Fruit fly (Drosophila melanogaster): ENCODE measurements around the gene mesh.

Gene mesh

dm6 chr3R:31213227-31213626, 17.7 kb upstream of the mesh start, which contains the start of the genes Zwilch and CG1542 (continued):
- TF ChIP-seq bcd (GFP tag; optimal IDR thresholded peaks at IDR 0.05) (no peak), CG11456 (GFP tag; IDR thresholded peaks at IDR 0.05) (no peak), dm (GFP tag; optimal IDR thresholded peaks at IDR 0.05) (peak; percentile 96), gro (GFP tag; optimal IDR thresholded peaks at IDR 0.05) (no peak), trh (GFP tag; optimal IDR thresholded peaks at IDR 0.05) (no peak), CG8765 (GFP tag; IDR thresholded peaks at IDR 0.05) (no peak), CG14860 (GFP tag; IDR thresholded peaks at IDR 0.05; ENCODE audit: partially characterized antibody) (peak; percentile 66), al (GFP tag; IDR thresholded peaks at IDR 0.05) (no peak), CG12219 (GFP tag; optimal IDR thresholded peaks at IDR 0.05) (no peak), ftz-f1 (GFP tag; optimal IDR thresholded peaks at IDR 0.05) (peak; percentile 6), stc (GFP tag; IDR thresholded peaks at IDR 0.05) (no peak), zf30C (GFP tag; optimal IDR thresholded peaks at IDR 0.05) (no peak), Camta (GFP tag; optimal IDR thresholded peaks at IDR 0.05) (no peak), jigr1 (GFP tag; IDR thresholded peaks at IDR 0.05) (no peak), CG32532 (GFP tag; IDR thresholded peaks at IDR 0.05) (no peak), CG9437 (GFP tag; optimal IDR thresholded peaks at IDR 0.05) (no peak), CG7786 (GFP tag; optimal IDR thresholded peaks at IDR 0.05) (no peak), CG8924 (tag; optimal IDR thresholded peaks at IDR 0.05) (no peak), gfzf (GFP tag; optimal IDR thresholded peaks at IDR 0.05) (peak; percentile 92), CG7271 (tag; optimal IDR thresholded peaks at IDR 0.05) (no peak), CG2129 (GFP tag; IDR thresholded peaks at IDR 0.05; ENCODE audit: partially characterized antibody) (no peak), CG11695 (GFP tag; IDR thresholded peaks at IDR 0.05) (no peak), CG7556 (GFP tag; optimal IDR thresholded peaks at IDR 0.05) (no peak), esg (GFP tag; conservative IDR thresholded peaks at IDR 0.05) (no peak), CG14050 (GFP tag; IDR thresholded peaks at IDR 0.05) (no peak), CG30020 (tag; optimal IDR thresholded peaks at IDR 0.05) (no peak), CG7357 (GFP tag; IDR thresholded peaks at IDR 0.05) (no peak), CG15269 (tag; optimal IDR thresholded peaks at IDR 0.05) (no peak), CG30403 (GFP tag; optimal IDR thresholded peaks at IDR 0.05) (no peak), slp2 (GFP tag; optimal IDR thresholded peaks at IDR 0.05) (no peak), Vsx1 (GFP tag; optimal IDR thresholded peaks at IDR 0.05) (no peak), Lhr (GFP tag; optimal IDR thresholded peaks at IDR 0.05) (no peak), ham (GFP tag; IDR thresholded peaks at IDR 0.05) (no peak), nerfin-2 (GFP tag; IDR thresholded peaks at IDR 0.05; ENCODE audit: partially characterized antibody) (peak; percentile 79), CG1603 (tag; optimal IDR thresholded peaks at IDR 0.05) (no peak), stwl (tag; optimal IDR thresholded peaks at IDR 0.05) (peak; percentile 92), cas (GFP tag; IDR thresholded peaks at IDR 0.05) (no peak), CG8290 (GFP tag; optimal IDR thresholded peaks at IDR 0.05) (no peak), CG8290 (tag; optimal IDR thresholded peaks at IDR 0.05) (no peak), Kr (GFP tag; optimal IDR thresholded peaks at IDR 0.05) (no peak), z (GFP tag; IDR thresholded peaks at IDR 0.05) (no peak), E2f2 (GFP tag; IDR thresholded peaks at IDR 0.05) (peak; percentile 97), Gsc (GFP tag; IDR thresholded peaks at IDR 0.05) (no peak), CG17802 (tag; optimal IDR thresholded peaks at IDR 0.05) (no peak), danr (GFP tag; IDR thresholded peaks at IDR 0.05) (no peak), CG31388 (GFP tag; optimal IDR thresholded peaks at IDR 0.05) (no peak), Ada2b (GFP tag; IDR thresholded peaks at IDR 0.05) (no peak), HHEX (GFP tag; optimal IDR thresholded peaks at IDR 0.05) (no peak), CG4617 (GFP tag; optimal IDR thresholded peaks at IDR 0.05; ENCODE audit: borderline replicate concordance) (peak; percentile 65), CG12236 (GFP tag; optimal IDR thresholded peaks at IDR 0.05) (no peak), ash1 (GFP tag; optimal IDR thresholded peaks at IDR 0.05) (no peak), Ssrp (tag; optimal IDR thresholded peaks at IDR 0.05) (no peak), CG9876 (GFP tag; optimal IDR thresholded peaks at IDR 0.05) (no peak)
